Worm (Caenorhabditis elegans): ENCODE measurements around the gene nep-2.

ce11 chrII:2690080-2690479, 35.5 kb downstream of the nep-2 start, which contains the start of gene nspf-3:
- TF ChIP-seq ztf-11 (tag; optimal IDR thresholded peaks at IDR 0.05), result no peak
- no peak for TF ChIP-seq unc-62 (GFP tag; optimal IDR thresholded peaks at IDR 0.05)
- no peak for TF ChIP-seq nhr-237 (tag; optimal IDR thresholded peaks at IDR 0.05)
- no peak for TF ChIP-seq snpc-4 (tag; optimal IDR thresholded peaks at IDR 0.05)
- TF ChIP-seq mep-1 (tag; optimal IDR thresholded peaks at IDR 0.05), result no peak
